Worm (Caenorhabditis elegans) whole organism, late embryonic: ENCODE measurements around the gene msp-63.

Experiments used
- ceh-22 ChIP-seq: sonication (generic microtip); optimal IDR thresholded peaks from 2 replicates; lab custom pipeline; 2017; ENCODE audit warnings: missing biosample characterization, missing genetic modification characterization
- dve-1 ChIP-seq: sonication (generic microtip); optimal IDR thresholded peaks from 2 replicates; lab custom pipeline; 2017; ENCODE audit warnings: antibody characterized with exemption, mild to moderate bottlenecking, missing genetic modification characterization, missing compliant biosample characterization
- hlh-15 ChIP-seq: sonication (generic microtip); optimal IDR thresholded peaks from 2 replicates; lab custom pipeline; 2016; ENCODE audit warnings: missing genetic modification characterization, missing compliant biosample characterization
- pax-1 ChIP-seq: fragments of 150-350 bp; optimal IDR thresholded peaks from 2 replicates; lab custom pipeline; 2014; ENCODE audit warnings: missing biosample characterization, missing genetic modification characterization
- unc-3 ChIP-seq, 2 experiments: fragments of 200-800 bp in 1 of 2; sonication (Bioruptor generic) in 1 of 2; sonication (generic microtip) in 1 of 2; conservative IDR thresholded peaks in 1 of 2; optimal IDR thresholded peaks in 1 of 2; 2 replicates each; pipeline versions ENCODE4 v1.3.6 to Lab custom; 2016 to 2022; ENCODE audit warnings: missing compliant biosample characterization in 2 of 2, missing genetic modification characterization in 2 of 2, missing genetic modification reagents in 1 of 2
- unc-55 ChIP-seq: sonication (generic microtip); optimal IDR thresholded peaks from 2 replicates; lab custom pipeline; 2017; ENCODE audit warnings: missing biosample characterization, missing genetic modification reagents, missing genetic modification characterization
- unc-86 ChIP-seq: sonication (generic microtip); optimal IDR thresholded peaks from 2 replicates; lab custom pipeline; 2016; ENCODE audit warnings: missing genetic modification characterization, missing compliant biosample characterization

- no peak for TF ChIP-seq ceh-22
- TF ChIP-seq dve-1 (tag; lab: Kevin White, UChicago) = no peak
- TF ChIP-seq unc-3 (GFP tag; conservative IDR thresholded peaks at IDR 0.05; lab: Robert Waterston, UW) = no peak
- no peak for TF ChIP-seq unc-3 (tag; optimal IDR thresholded peaks at IDR 0.05; lab: Kevin White, UChicago)
- TF ChIP-seq unc-86 (tag; lab: Kevin White, UChicago) = no peak
- no peak for TF ChIP-seq hlh-15 (tag; lab: Kevin White, UChicago)
- TF ChIP-seq unc-55 = no peak
- no peak for TF ChIP-seq pax-1 (tag; lab: Kevin White, UChicago)
Measured at ce11 chrII:5794195-5794594, 3.1 kb downstream of the msp-63 start, which contains the start of gene acdh-8.
